Fruit fly (Drosophila melanogaster): Measurements from ENCODE around the gene Plp.

Plp gene

dm6 chr3L:15034061-15034713 is 60.3 kb downstream of the Plp start (continued):
- TF ChIP-seq Drgx (GFP tag; IDR thresholded peaks at IDR 0.05), result no peak
- TF ChIP-seq NC2β (GFP tag; optimal IDR thresholded peaks at IDR 0.05), result no peak
- peak; percentile 35 for TF ChIP-seq CG2120 (GFP tag; optimal IDR thresholded peaks at IDR 0.05)
- TF ChIP-seq CG8388 (GFP tag; optimal IDR thresholded peaks at IDR 0.05), result peak; percentile 10

dm6 chr3L:15031773-15032172 is 62.8 kb downstream of the Plp start:
- TF ChIP-seq Nf-YB (GFP tag; optimal IDR thresholded peaks at IDR 0.05) (peak; percentile 74), scrt (GFP tag; optimal IDR thresholded peaks at IDR 0.05) (peak; percentile 55), CG5180 (GFP tag; optimal IDR thresholded peaks at IDR 0.05) (peak; percentile 41), CG9797 (GFP tag; optimal IDR thresholded peaks at IDR 0.05) (no peak), Atf3 (GFP tag; optimal IDR thresholded peaks at IDR 0.05) (no peak), Deaf1 (tag; optimal IDR thresholded peaks at IDR 0.05) (no peak), D (optimal IDR thresholded peaks at IDR 0.05) (peak; percentile 80), D (GFP tag; optimal IDR thresholded peaks at IDR 0.05) (no peak), cg (GFP tag; optimal IDR thresholded peaks at IDR 0.05) (peak; percentile 64), CG1832 (GFP tag; optimal IDR thresholded peaks at IDR 0.05) (peak; percentile 4), phol (tag; optimal IDR thresholded peaks at IDR 0.05) (peak; percentile 13), Antp (GFP tag; optimal IDR thresholded peaks at IDR 0.05) (no peak), dysf (GFP tag; IDR thresholded peaks at IDR 0.05) (no peak), abd-A (tag; optimal IDR thresholded peaks at IDR 0.05) (peak; percentile 39), CG14050 (GFP tag; IDR thresholded peaks at IDR 0.05) (no peak), hbn (GFP tag; IDR thresholded peaks at IDR 0.05; ENCODE audit: partially characterized antibody) (no peak), CG15479 (GFP tag; optimal IDR thresholded peaks at IDR 0.05) (peak; percentile 43), Hey (tag; optimal IDR thresholded peaks at IDR 0.05) (peak; percentile 17), fd64A (GFP tag; optimal IDR thresholded peaks at IDR 0.05) (no peak), twi (tag; optimal IDR thresholded peaks at IDR 0.05) (peak; percentile 68), CG18764 (GFP tag; optimal IDR thresholded peaks at IDR 0.05) (no peak), hb (GFP tag; IDR thresholded peaks at IDR 0.05; ENCODE audit: partially characterized antibody) (no peak)

- TF ChIP-seq Lim3 (GFP tag; IDR thresholded peaks at IDR 0.05), result no peak
- no peak for TF ChIP-seq sr (GFP tag; IDR thresholded peaks at IDR 0.05)
- TF ChIP-seq stc (GFP tag; IDR thresholded peaks at IDR 0.05), result no peak
- TF ChIP-seq NC2α (GFP tag; optimal IDR thresholded peaks at IDR 0.05), result no peak
- TF ChIP-seq mirr (GFP tag; optimal IDR thresholded peaks at IDR 0.05), result no peak
- no peak for TF ChIP-seq CG6683 (GFP tag; optimal IDR thresholded peaks at IDR 0.05)
- TF ChIP-seq CG4404 (GFP tag; IDR thresholded peaks at IDR 0.05), result no peak
- no peak for TF ChIP-seq Sry-β (GFP tag; optimal IDR thresholded peaks at IDR 0.05)
- no peak for TF ChIP-seq fru (optimal IDR thresholded peaks at IDR 0.05)
- no peak for TF ChIP-seq CG18476 (GFP tag; optimal IDR thresholded peaks at IDR 0.05)
- TF ChIP-seq grn (GFP tag; optimal IDR thresholded peaks at IDR 0.05), result no peak
Observed at dm6 chr3L:15023192-15023591, 71.3 kb downstream of the Plp start, which contains the start of gene CG32148. CG32148 (plus strand) TSS chr3L:15023492.

dm6 chr3L:15021008-15021407 is 73.5 kb downstream of the Plp start:
- TF ChIP-seq pros (GFP tag; optimal IDR thresholded peaks at IDR 0.05) (peak; percentile 91), Trl (optimal IDR thresholded peaks at IDR 0.05) (peak in 1 of 2 experiments; percentile 47), Trl (GFP tag; optimal IDR thresholded peaks at IDR 0.05) (no peak), cad (GFP tag; optimal IDR thresholded peaks at IDR 0.05) (peak; percentile 32), Xrp1 (GFP tag; IDR thresholded peaks at IDR 0.05) (no peak), caup (GFP tag; optimal IDR thresholded peaks at IDR 0.05; ENCODE audit: severe bottlenecking) (no peak), CG8924 (tag; optimal IDR thresholded peaks at IDR 0.05) (peak; percentile 59), seq (GFP tag; IDR thresholded peaks at IDR 0.05) (peak; percentile 47; the same call in 1 of the 2 replicates), Nf-YB (GFP tag; optimal IDR thresholded peaks at IDR 0.05) (peak; percentile 73), abd-A (tag; optimal IDR thresholded peaks at IDR 0.05) (peak; percentile 59), nerfin-1 (tag; optimal IDR thresholded peaks at IDR 0.05) (peak; percentile 50), CG7745 (tag; optimal IDR thresholded peaks at IDR 0.05) (peak; percentile 75), dmrt99B (tag; optimal IDR thresholded peaks at IDR 0.05) (no peak), cg (GFP tag; optimal IDR thresholded peaks at IDR 0.05) (peak; percentile 41)

All from whole organism, embryonic.